Worm (Caenorhabditis elegans) whole organism, L2 larva: ENCODE data around the gene nlp-24.

ENCODE experiments used
- C34F6.9 ChIP-seq: fragments of 150-350 bp; optimal IDR thresholded peaks from 2 replicates; lab custom pipeline; 2014; ENCODE audit warnings: missing biosample characterization, missing genetic modification characterization
- F13H6.1 ChIP-seq: sonication (generic microtip); optimal IDR thresholded peaks from 2 replicates; lab custom pipeline; 2016; ENCODE audit warnings: missing genetic modification characterization, missing compliant biosample characterization
- R02D3.7 ChIP-seq: fragments of 150-350 bp; optimal IDR thresholded peaks from 2 replicates; lab custom pipeline; 2014; ENCODE audit warnings: missing biosample characterization, missing genetic modification characterization
- Y55F3AM.14 ChIP-seq: fragments of 200-800 bp; sonication (Bioruptor generic); optimal IDR thresholded peaks from 2 replicates; lab custom pipeline; 2018; ENCODE audit warnings: mild to moderate bottlenecking, missing genetic modification characterization, missing compliant biosample characterization
- ZK546.5 ChIP-seq: sonication (generic microtip); optimal IDR thresholded peaks from 2 replicates; lab custom pipeline; 2017; ENCODE audit warnings: missing biosample characterization, missing genetic modification characterization
- alr-1 ChIP-seq: fragments of 150-350 bp; optimal IDR thresholded peaks from 2 replicates; lab custom pipeline; 2014; ENCODE audit warnings: missing biosample characterization, missing genetic modification characterization
- aly-2 ChIP-seq: fragments of 150-350 bp; optimal IDR thresholded peaks from 2 replicates; lab custom pipeline; 2014; ENCODE audit warnings: missing biosample characterization, missing genetic modification characterization
- blmp-1 ChIP-seq: sonication (generic microtip); optimal IDR thresholded peaks from 2 replicates; lab custom pipeline; 2017; ENCODE audit warnings: missing genetic modification characterization, mild to moderate bottlenecking, missing compliant biosample characterization, antibody characterized with exemption, moderate library complexity; ENCODE audit not compliant: insufficient read depth
- ceh-82 ChIP-seq: fragments of 150-350 bp; optimal IDR thresholded peaks from 2 replicates; lab custom pipeline; 2014; ENCODE audit warnings: missing biosample characterization, missing genetic modification characterization
- crh-2 ChIP-seq: sonication (generic microtip); optimal IDR thresholded peaks from 2 replicates; lab custom pipeline; 2017; ENCODE audit warnings: missing biosample characterization, missing genetic modification characterization
- dmd-4 ChIP-seq: sonication (generic microtip); optimal IDR thresholded peaks from 2 replicates; lab custom pipeline; 2017; ENCODE audit warnings: missing biosample characterization, missing genetic modification characterization
- egl-27 ChIP-seq: sonication (generic microtip); optimal IDR thresholded peaks from 3 replicates; lab custom pipeline; 2017; ENCODE audit warnings: missing biosample characterization, missing genetic modification reagents, missing genetic modification characterization
- elt-1 ChIP-seq: fragments of 150-350 bp; optimal IDR thresholded peaks from 2 replicates; lab custom pipeline; 2014; ENCODE audit warnings: missing biosample characterization, missing genetic modification characterization
- elt-3 ChIP-seq: sonication (generic microtip); optimal IDR thresholded peaks from 2 replicates; lab custom pipeline; 2017; ENCODE audit warnings: missing biosample characterization, missing genetic modification characterization
- fos-1 ChIP-seq: fragments of 150-350 bp; optimal IDR thresholded peaks from 2 replicates; lab custom pipeline; 2014; ENCODE audit warnings: missing biosample characterization, missing genetic modification characterization
- gmeb-1 ChIP-seq: fragments of 150-350 bp; optimal IDR thresholded peaks from 2 replicates; lab custom pipeline; 2014; ENCODE audit warnings: missing biosample characterization, missing genetic modification characterization
- lin-11 ChIP-seq: fragments of 150-350 bp; sonication (generic microtip); optimal IDR thresholded peaks from 2 replicates; lab custom pipeline; 2014; ENCODE audit warnings: missing biosample characterization, missing genetic modification characterization, inconsistent platforms, mixed read lengths
- lin-13 ChIP-seq: fragments of 150-350 bp; optimal IDR thresholded peaks from 2 replicates; lab custom pipeline; 2014; ENCODE audit warnings: missing biosample characterization, missing genetic modification reagents, missing genetic modification characterization
- lin-39 ChIP-seq: fragments of 150-350 bp; optimal IDR thresholded peaks from 2 replicates; lab custom pipeline; 2014; ENCODE audit warnings: missing biosample characterization, missing genetic modification reagents, missing genetic modification characterization
- lsy-2 ChIP-seq, 2 experiments: fragments of 150-350 bp in 1 of 2; sonication (generic microtip) in 1 of 2; optimal IDR thresholded peaks; 2 replicates each; lab custom pipeline; 2014 to 2017; ENCODE audit warnings: missing biosample characterization in 2 of 2, missing genetic modification characterization in 2 of 2
- mab-5 ChIP-seq: fragments of 150-350 bp; optimal IDR thresholded peaks from 2 replicates; lab custom pipeline; 2014; ENCODE audit warnings: missing biosample characterization, missing genetic modification characterization
- mbf-1 ChIP-seq: sonication (generic microtip); optimal IDR thresholded peaks from 2 replicates; lab custom pipeline; 2017; ENCODE audit warnings: missing biosample characterization, missing genetic modification characterization
- mdl-1 ChIP-seq, 2 experiments: fragments of 150-350 bp in 1 of 2; sonication (generic microtip) in 1 of 2; optimal IDR thresholded peaks; 2 replicates each; lab custom pipeline; 2017; ENCODE audit warnings: missing biosample characterization in 2 of 2, missing genetic modification characterization in 2 of 2
- nhr-10 ChIP-seq: sonication (generic microtip); optimal IDR thresholded peaks from 2 replicates; lab custom pipeline; 2017; ENCODE audit warnings: missing biosample characterization, missing genetic modification characterization
- nhr-12 ChIP-seq: fragments of 150-350 bp; optimal IDR thresholded peaks from 2 replicates; lab custom pipeline; 2014; ENCODE audit warnings: missing biosample characterization, missing genetic modification characterization
- nhr-129 ChIP-seq: fragments of 150-350 bp; optimal IDR thresholded peaks from 2 replicates; lab custom pipeline; 2014; ENCODE audit warnings: missing biosample characterization, missing genetic modification characterization
- nhr-21 ChIP-seq: fragments of 150-350 bp; optimal IDR thresholded peaks from 2 replicates; lab custom pipeline; 2014; ENCODE audit warnings: missing biosample characterization, missing genetic modification characterization
- nhr-23 ChIP-seq: fragments of 150-350 bp; optimal IDR thresholded peaks from 2 replicates; lab custom pipeline; 2014; ENCODE audit warnings: missing biosample characterization, missing genetic modification reagents, missing genetic modification characterization
- nhr-237 ChIP-seq: fragments of 150-350 bp; optimal IDR thresholded peaks from 2 replicates; lab custom pipeline; 2014; ENCODE audit warnings: missing biosample characterization, missing genetic modification characterization
- nhr-25 ChIP-seq: fragments of 150-350 bp; sonication (generic microtip); optimal IDR thresholded peaks from 3 replicates; lab custom pipeline; 2014; ENCODE audit warnings: missing biosample characterization, missing genetic modification characterization
- nhr-6 ChIP-seq: fragments of 150-350 bp; optimal IDR thresholded peaks from 2 replicates; lab custom pipeline; 2014; ENCODE audit warnings: missing biosample characterization, missing genetic modification characterization
- skn-1 ChIP-seq: sonication (generic microtip); optimal IDR thresholded peaks from 2 replicates; lab custom pipeline; 2017; ENCODE audit warnings: missing biosample characterization, missing genetic modification characterization
- sma-3 ChIP-seq: sonication (generic microtip); optimal IDR thresholded peaks from 2 replicates; lab custom pipeline; 2016; ENCODE audit warnings: missing genetic modification reagents, missing genetic modification characterization, missing compliant biosample characterization
- sma-9 ChIP-seq, 2 experiments: fragments of 150-350 bp in 1 of 2; sonication (generic microtip) in 1 of 2; optimal IDR thresholded peaks; 2 replicates each; lab custom pipeline; 2014 to 2016; ENCODE audit warnings: missing genetic modification characterization in 2 of 2, mild to moderate bottlenecking in 1 of 2, missing biosample characterization in 1 of 2, missing compliant biosample characterization in 1 of 2, missing genetic modification reagents in 1 of 2, moderate library complexity in 1 of 2
- snpc-4 ChIP-seq: fragments of 150-350 bp; optimal IDR thresholded peaks from 2 replicates; lab custom pipeline; 2014; ENCODE audit warnings: missing biosample characterization, missing genetic modification characterization
- unc-39 ChIP-seq: fragments of 150-350 bp; optimal IDR thresholded peaks from 2 replicates; lab custom pipeline; 2014; ENCODE audit warnings: missing biosample characterization, missing genetic modification characterization
- unc-55 ChIP-seq: fragments of 150-350 bp; sonication (generic microtip); optimal IDR thresholded peaks from 3 replicates; lab custom pipeline; 2014; ENCODE audit warnings: missing biosample characterization, missing genetic modification reagents, missing genetic modification characterization
- unc-62 ChIP-seq: fragments of 150-350 bp; optimal IDR thresholded peaks from 2 replicates; lab custom pipeline; 2014; ENCODE audit warnings: missing biosample characterization, missing genetic modification reagents, missing genetic modification characterization
- zag-1 ChIP-seq: fragments of 150-350 bp; optimal IDR thresholded peaks from 2 replicates; lab custom pipeline; 2014; ENCODE audit warnings: missing biosample characterization, missing genetic modification characterization
- ztf-1 ChIP-seq: fragments of 200-800 bp; sonication (Bioruptor generic); conservative IDR thresholded peaks from 2 replicates; pipeline ENCODE4 v1.3.6; 2022; ENCODE audit warnings: missing genetic modification characterization, missing compliant biosample characterization
- ztf-11 ChIP-seq: sonication (generic microtip); optimal IDR thresholded peaks from 2 replicates; lab custom pipeline; 2017; ENCODE audit warnings: missing biosample characterization, missing genetic modification characterization
- ztf-4 ChIP-seq: fragments of 150-350 bp; optimal IDR thresholded peaks from 2 replicates; lab custom pipeline; 2014; ENCODE audit warnings: missing biosample characterization, missing genetic modification characterization

The nlp-24 gene

ce11 chrV:11572803-11573490, 43.2 kb upstream of the nlp-24 start, which contains the start of the genes H12C20.7 and nhr-68 (continued):
- TF ChIP-seq R02D3.7 (tag; lab: Kevin White, UChicago) (no peak), alr-1 (no peak), ztf-1 (GFP tag; lab: Robert Waterston, UW) (no peak), ceh-82 (tag; lab: Kevin White, UChicago) (no peak), elt-3 (tag; lab: Kevin White, UChicago) (no peak), Y55F3AM.14 (GFP tag; lab: Kevin White, UChicago) (peak; percentile 82), lsy-2 (tag; optimal IDR thresholded peaks at IDR 0.05; lab: Kevin White, UChicago) (peak in 1 of 2 experiments; percentile 90), blmp-1 (tag; lab: Kevin White, UChicago) (peak; percentile 85)

ce11 chrV:11574563-11574962, 41.6 kb upstream of the nlp-24 start:
- TF ChIP-seq lsy-2 (tag; optimal IDR thresholded peaks at IDR 0.05; lab: Kevin White, UChicago) (peak in 1 of 2 experiments; percentile 37), nhr-6 (tag; lab: Kevin White, UChicago) (no peak), fos-1 (tag; lab: Kevin White, UChicago) (peak; percentile 7)
- TF ChIP-seq, all 48 proteins: peak for 2

ce11 chrV:11580826-11581225, 35.4 kb upstream of the nlp-24 start, which contains the start of gene srx-90:
srx-90 (plus strand) TSS chrV:11581126.
- TF ChIP-seq nhr-12 (tag; lab: Kevin White, UChicago) (no peak), crh-2 (no peak), nhr-10 (tag; lab: Kevin White, UChicago) (no peak), ztf-1 (GFP tag; lab: Robert Waterston, UW) (no peak), mdl-1 (tag; optimal IDR thresholded peaks at IDR 0.05; lab: Kevin White, UChicago) (no peak)
- TF ChIP-seq, all 48 proteins: peak for 0

- TF ChIP-seq aly-2 (tag; lab: Kevin White, UChicago): no peak
- no peak for TF ChIP-seq mab-5 (tag; lab: Kevin White, UChicago)
Observed at ce11 chrV:11583212-11583611, 33.0 kb upstream of the nlp-24 start, which contains the start of gene srx-88. srx-88 (plus strand) TSS chrV:11583512.

- TF ChIP-seq blmp-1 (tag; lab: Kevin White, UChicago): no peak
- TF ChIP-seq F13H6.1: no peak
- TF ChIP-seq ztf-1 (GFP tag; lab: Robert Waterston, UW): no peak
- no peak for TF ChIP-seq C34F6.9 (tag; lab: Kevin White, UChicago)
- no peak for TF ChIP-seq lin-11 (tag; lab: Kevin White, UChicago)
- peak; percentile 95 for TF ChIP-seq snpc-4
- no peak for TF ChIP-seq aly-2 (tag; lab: Kevin White, UChicago)
- TF ChIP-seq mab-5 (tag; lab: Kevin White, UChicago): no peak
- TF ChIP-seq nhr-21: peak; percentile 49
- no peak for TF ChIP-seq alr-1
- TF ChIP-seq lin-13 (GFP tag; lab: Kevin White, UChicago): no peak
- no peak for TF ChIP-seq unc-55
- no peak for TF ChIP-seq elt-3 (tag; lab: Kevin White, UChicago)
- TF ChIP-seq nhr-23: no peak
- no peak for TF ChIP-seq nhr-12 (tag; lab: Kevin White, UChicago)
- TF ChIP-seq R02D3.7 (tag; lab: Kevin White, UChicago): no peak
- no peak for TF ChIP-seq gmeb-1 (tag; lab: Kevin White, UChicago)
- no peak for TF ChIP-seq nhr-237 (tag; lab: Kevin White, UChicago)
- no peak for TF ChIP-seq nhr-10 (tag; lab: Kevin White, UChicago)
- no peak for TF ChIP-seq lsy-2 (tag; optimal IDR thresholded peaks at IDR 0.05; lab: Kevin White, UChicago)
- peak; percentile 32 for TF ChIP-seq fos-1 (tag; lab: Kevin White, UChicago)
- TF ChIP-seq ZK546.5 (tag; lab: Kevin White, UChicago): no peak
- no peak for TF ChIP-seq lin-39 (tag; lab: Kevin White, UChicago)
- TF ChIP-seq unc-62: no peak
- TF ChIP-seq unc-39: no peak
- TF ChIP-seq elt-1 (tag; lab: Kevin White, UChicago): no peak
- no peak for TF ChIP-seq ztf-4 (tag; lab: Kevin White, UChicago)
- no peak for TF ChIP-seq mbf-1 (tag; lab: Kevin White, UChicago)
- no peak for TF ChIP-seq egl-27
- TF ChIP-seq ztf-11 (tag; lab: Kevin White, UChicago): no peak
- no peak for TF ChIP-seq skn-1 (tag; lab: Kevin White, UChicago)
- TF ChIP-seq zag-1 (tag; lab: Kevin White, UChicago): no peak
- peak; percentile 84 for TF ChIP-seq sma-9 (GFP tag; optimal IDR thresholded peaks at IDR 0.05; lab: Kevin White, UChicago)
- TF ChIP-seq sma-9 (tag; optimal IDR thresholded peaks at IDR 0.05; lab: Kevin White, UChicago): no peak
- no peak for TF ChIP-seq nhr-129 (tag; lab: Kevin White, UChicago)
- peak; percentile 75 for TF ChIP-seq sma-3 (GFP tag; lab: Kevin White, UChicago)
- TF ChIP-seq dmd-4: no peak
- no peak for TF ChIP-seq nhr-6 (tag; lab: Kevin White, UChicago)
- no peak for TF ChIP-seq nhr-25 (tag; lab: Kevin White, UChicago)
Observed at ce11 chrV:11585122-11585521, 31.1 kb upstream of the nlp-24 start.
